Fruit fly (Drosophila melanogaster): ENCODE results near the gene MKP-4.

MKP-4 gene

DNA sequence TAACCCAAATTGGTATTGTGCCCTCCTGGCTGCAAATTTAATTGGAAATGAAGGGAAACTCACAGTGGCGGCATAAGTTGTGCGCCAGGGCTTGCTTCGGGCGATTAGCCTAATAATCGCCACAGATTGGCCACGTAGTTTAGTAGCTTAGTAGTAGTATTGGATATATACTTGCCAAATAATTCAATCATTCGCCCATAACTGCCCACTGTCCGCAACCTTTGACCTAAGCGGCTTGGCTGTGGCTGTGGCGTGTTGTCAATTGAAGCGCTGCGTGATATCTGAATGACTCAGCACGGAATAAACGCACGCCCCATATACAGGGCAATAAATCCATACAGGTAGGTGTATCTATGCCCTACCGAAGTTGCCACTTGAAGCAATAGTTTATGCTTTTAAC, 15.9 kb upstream of the MKP-4 start:
- TF ChIP-seq GATAd (GFP tag; optimal IDR thresholded peaks at IDR 0.05) (no peak), Hr83 (GFP tag; optimal IDR thresholded peaks at IDR 0.05; ENCODE audit: poor library complexity, severe bottlenecking) (no peak), dsf (GFP tag; optimal IDR thresholded peaks at IDR 0.05; ENCODE audit: borderline replicate concordance) (no peak), Vsx2 (GFP tag; optimal IDR thresholded peaks at IDR 0.05; ENCODE audit: partially characterized antibody) (no peak), Rel (GFP tag; optimal IDR thresholded peaks at IDR 0.05) (no peak), Rel (tag; optimal IDR thresholded peaks at IDR 0.05) (no peak), CG9705 (GFP tag; optimal IDR thresholded peaks at IDR 0.05) (no peak), lola (GFP tag; optimal IDR thresholded peaks at IDR 0.05) (no peak), CrebA (GFP tag; optimal IDR thresholded peaks at IDR 0.05; ENCODE audit: borderline replicate concordance) (no peak), sage (GFP tag; optimal IDR thresholded peaks at IDR 0.05) (no peak), tai (GFP tag; optimal IDR thresholded peaks at IDR 0.05) (no peak), Abd-B (GFP tag; optimal IDR thresholded peaks at IDR 0.05) (no peak), usp (GFP tag; optimal IDR thresholded peaks at IDR 0.05) (no peak), h (GFP tag; optimal IDR thresholded peaks at IDR 0.05) (no peak), psq (GFP tag; optimal IDR thresholded peaks at IDR 0.05) (no peak), fru (GFP tag; optimal IDR thresholded peaks at IDR 0.05) (no peak), br (GFP tag; optimal IDR thresholded peaks at IDR 0.05) (no peak), Dfd (GFP tag; optimal IDR thresholded peaks at IDR 0.05) (no peak), Sp1 (GFP tag; optimal IDR thresholded peaks at IDR 0.05) (no peak), Hr78 (GFP tag; optimal IDR thresholded peaks at IDR 0.05) (no peak)

DNA sequence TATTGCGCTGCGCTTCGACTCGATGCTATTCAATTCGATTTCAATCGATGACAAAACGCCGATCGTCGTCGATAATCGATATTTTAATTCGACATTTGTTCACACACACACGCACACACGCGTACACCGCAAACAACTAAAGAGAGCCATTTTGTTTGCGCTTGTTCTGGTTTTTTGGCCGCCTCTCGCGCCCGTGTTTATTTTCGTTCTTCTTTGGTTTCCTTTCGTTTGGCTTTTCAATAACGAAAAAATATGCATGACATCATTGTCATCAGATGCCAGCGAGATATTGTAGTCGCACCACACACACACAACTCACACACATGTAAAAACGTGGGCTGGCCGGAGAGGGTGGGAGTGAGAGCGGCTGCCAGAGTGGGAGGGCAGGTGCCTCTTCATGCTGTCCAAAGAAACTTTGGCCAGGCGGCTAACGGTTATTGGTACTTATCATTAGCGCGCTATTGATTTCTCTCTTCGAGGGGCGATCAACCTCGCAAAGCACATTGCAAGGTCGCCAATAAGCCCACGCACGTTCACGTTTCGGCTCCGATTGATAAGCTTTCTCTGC, 14.8 kb upstream of the MKP-4 start:
- TF ChIP-seq usp (GFP tag; optimal IDR thresholded peaks at IDR 0.05), result no peak
- peak; percentile 22 for TF ChIP-seq OdsH (GFP tag; optimal IDR thresholded peaks at IDR 0.05)
- TF ChIP-seq GATAd (GFP tag; optimal IDR thresholded peaks at IDR 0.05), result no peak
- no peak for TF ChIP-seq Hnf4 (GFP tag; optimal IDR thresholded peaks at IDR 0.05)
- peak; percentile 16 for TF ChIP-seq h (GFP tag; optimal IDR thresholded peaks at IDR 0.05)
- TF ChIP-seq Sp1 (GFP tag; optimal IDR thresholded peaks at IDR 0.05), result peak; percentile 2
- TF ChIP-seq Hr83 (GFP tag; optimal IDR thresholded peaks at IDR 0.05; ENCODE audit: poor library complexity, severe bottlenecking), result no peak
- TF ChIP-seq psq (GFP tag; optimal IDR thresholded peaks at IDR 0.05), result peak; percentile 79

DNA sequence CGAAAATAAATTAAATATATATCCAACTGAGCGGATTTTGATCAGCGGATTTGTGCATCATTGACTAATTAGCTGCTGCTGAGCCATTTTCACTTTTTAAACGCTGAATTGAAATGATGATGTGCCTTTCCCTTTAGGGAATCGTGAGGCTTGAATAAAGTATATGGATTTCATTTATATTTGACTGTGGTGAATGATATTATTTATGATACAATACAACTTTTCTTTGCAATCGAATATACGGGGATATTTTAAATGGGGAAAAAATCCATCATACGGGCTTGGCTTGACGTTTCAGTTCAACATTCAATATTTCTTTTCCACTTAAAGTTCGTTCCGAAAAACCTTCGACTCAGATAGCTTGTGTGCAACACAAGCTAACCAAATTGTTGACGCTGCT, 11.7 kb upstream of the MKP-4 start, which contains the start of the genes Shawn and Tyler:
Gene Shawn (plus strand): TSS at position 301 of the 400 bp plus-strand sequence.
Gene Tyler (plus strand): TSS at position 301 of the 400 bp plus-strand sequence.
- no peak for TF ChIP-seq h (GFP tag; optimal IDR thresholded peaks at IDR 0.05)
- TF ChIP-seq HLH106 (tag; optimal IDR thresholded peaks at IDR 0.05), result no peak
- no peak for TF ChIP-seq usp (GFP tag; optimal IDR thresholded peaks at IDR 0.05)
- no peak for TF ChIP-seq CG32264 (GFP tag; optimal IDR thresholded peaks at IDR 0.05)
- TF ChIP-seq jim (GFP tag; optimal IDR thresholded peaks at IDR 0.05), result no peak
- no peak for TF ChIP-seq rgr (GFP tag; optimal IDR thresholded peaks at IDR 0.05)
- no peak for TF ChIP-seq dsf (GFP tag; optimal IDR thresholded peaks at IDR 0.05; ENCODE audit: borderline replicate concordance)
- no peak for TF ChIP-seq Jra (GFP tag; optimal IDR thresholded peaks at IDR 0.05)
- TF ChIP-seq ey (GFP tag; optimal IDR thresholded peaks at IDR 0.05), result no peak
- TF ChIP-seq dmrt93B (GFP tag; optimal IDR thresholded peaks at IDR 0.05), result no peak
- TF ChIP-seq dl (GFP tag; optimal IDR thresholded peaks at IDR 0.05; ENCODE audit: insufficient read depth in 1 of 2, partially characterized antibody in 2 of 2), result no peak
- no peak for TF ChIP-seq sage (GFP tag; optimal IDR thresholded peaks at IDR 0.05)
- TF ChIP-seq Mio (GFP tag; optimal IDR thresholded peaks at IDR 0.05), result no peak
- TF ChIP-seq Hnf4 (GFP tag; optimal IDR thresholded peaks at IDR 0.05), result no peak

DNA sequence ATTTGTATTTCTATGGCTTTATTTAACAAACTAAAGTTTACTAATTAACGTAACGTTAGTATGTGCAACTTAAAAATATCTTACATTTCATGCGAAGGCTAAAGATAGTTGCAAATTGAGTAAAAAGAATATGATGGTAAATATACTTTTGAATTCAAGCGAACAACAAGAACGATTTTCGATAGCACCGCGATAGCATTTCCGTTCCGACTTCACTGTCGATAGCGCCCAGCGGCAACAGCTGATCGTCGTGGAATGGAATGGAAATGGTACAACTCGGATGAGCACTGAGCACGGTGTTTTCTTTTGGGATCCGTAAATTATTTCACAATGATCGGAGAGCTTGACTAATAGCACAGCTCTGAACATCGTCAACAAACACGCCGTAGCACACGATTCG, 9.4 kb upstream of the MKP-4 start:
- peak; percentile 62 for TF ChIP-seq CG9705 (GFP tag; optimal IDR thresholded peaks at IDR 0.05)
- TF ChIP-seq pan (optimal IDR thresholded peaks at IDR 0.05), result no peak
- no peak for TF ChIP-seq sv (GFP tag; optimal IDR thresholded peaks at IDR 0.05)
- no peak for TF ChIP-seq dmrt93B (GFP tag; optimal IDR thresholded peaks at IDR 0.05)
- peak; percentile 59 for TF ChIP-seq Sp1 (GFP tag; optimal IDR thresholded peaks at IDR 0.05)
- peak; percentile 60 for TF ChIP-seq rgr (GFP tag; optimal IDR thresholded peaks at IDR 0.05)

Measured in whole organism, wandering third instar larva.